Worm (Caenorhabditis elegans) whole organism, midembryonic: ENCODE results near the gene gta-1.

Experiments used
- T22C8.4 ChIP-seq: fragments of 200-800 bp; sonication (Bioruptor generic); IDR thresholded peaks from 2 replicates; pipeline ENCODE4 v1.3.6; 2022; ENCODE audit warnings: missing genetic modification characterization, missing compliant biosample characterization
- cog-1 ChIP-seq: sonication (generic microtip); optimal IDR thresholded peaks from 2 replicates; lab custom pipeline; 2016; ENCODE audit warnings: missing genetic modification characterization, missing compliant biosample characterization
- flt-1 ChIP-seq: fragments of 200-800 bp; sonication (Bioruptor generic); IDR thresholded peaks from 2 replicates; pipeline ENCODE4 v1.3.6; 2022; ENCODE audit warnings: missing genetic modification characterization, missing compliant biosample characterization
- klf-2 ChIP-seq: fragments of 200-800 bp; sonication (Bioruptor generic); conservative IDR thresholded peaks from 2 replicates; pipeline ENCODE4 v1.3.6; 2022; ENCODE audit warnings: missing genetic modification reagents, missing genetic modification characterization, missing compliant biosample characterization
- med-1 ChIP-seq: sonication (generic microtip); optimal IDR thresholded peaks from 2 replicates; lab custom pipeline; 2017; ENCODE audit warnings: missing genetic modification characterization, mild to moderate bottlenecking, missing compliant biosample characterization, antibody characterized with exemption, missing genetic modification reagents; ENCODE audit not compliant: insufficient read depth
- ref-1 ChIP-seq: fragments of 200-800 bp; sonication (Bioruptor generic); conservative IDR thresholded peaks from 2 replicates; pipeline ENCODE4 v1.3.6; 2022; ENCODE audit warnings: missing genetic modification reagents, missing genetic modification characterization, missing compliant biosample characterization
- tab-1 ChIP-seq: fragments of 200-800 bp; sonication (Bioruptor generic); IDR thresholded peaks from 2 replicates; pipeline ENCODE4 v1.3.6; 2022; ENCODE audit warnings: missing genetic modification characterization, missing compliant biosample characterization
- ztf-23 ChIP-seq: fragments of 200-800 bp; sonication (Bioruptor generic); IDR thresholded peaks from 2 replicates; pipeline ENCODE4 v1.3.6; 2022; ENCODE audit warnings: missing genetic modification reagents, missing genetic modification characterization, missing compliant biosample characterization
- ztf-29 ChIP-seq: fragments of 200-800 bp; sonication (Bioruptor generic); IDR thresholded peaks from 2 replicates; pipeline ENCODE4 v1.3.6; 2022; ENCODE audit warnings: missing genetic modification reagents, missing genetic modification characterization, missing compliant biosample characterization

The gta-1 gene

DNA sequence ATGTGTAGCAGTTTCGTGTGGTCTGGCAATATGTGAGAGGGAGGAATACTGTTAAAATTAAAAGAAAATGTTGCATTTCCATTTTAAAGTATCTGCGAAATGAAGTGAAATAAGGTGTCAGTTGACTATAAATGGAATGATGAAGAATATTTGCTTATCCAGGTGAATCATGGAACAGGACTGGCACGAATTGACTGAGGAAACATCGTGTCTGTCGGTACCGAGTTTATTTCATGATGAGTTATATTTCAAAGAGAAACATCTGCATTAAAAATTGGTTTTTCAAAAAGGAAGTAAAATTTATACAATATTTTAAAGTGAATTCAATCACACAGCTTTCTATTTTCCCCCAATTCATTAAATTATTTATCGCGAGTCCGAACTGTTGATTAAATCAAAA lies 47.1 kb downstream of the gta-1 start, which contains the start of gene F01G10.6:
TSS of gene F01G10.6 (minus strand) at position 101 of the 400 bp plus-strand sequence.
- TF ChIP-seq ztf-23 (GFP tag; lab: Robert Waterston, UW) (no peak), flt-1 (GFP tag; lab: Robert Waterston, UW) (no peak), ref-1 (no peak), T22C8.4 (GFP tag; lab: Robert Waterston, UW) (no peak), ztf-29 (GFP tag; lab: Robert Waterston, UW) (no peak), klf-2 (no peak), med-1 (GFP tag; lab: Kevin White, UChicago) (no peak), tab-1 (no peak), cog-1 (tag; lab: Kevin White, UChicago) (no peak)

DNA sequence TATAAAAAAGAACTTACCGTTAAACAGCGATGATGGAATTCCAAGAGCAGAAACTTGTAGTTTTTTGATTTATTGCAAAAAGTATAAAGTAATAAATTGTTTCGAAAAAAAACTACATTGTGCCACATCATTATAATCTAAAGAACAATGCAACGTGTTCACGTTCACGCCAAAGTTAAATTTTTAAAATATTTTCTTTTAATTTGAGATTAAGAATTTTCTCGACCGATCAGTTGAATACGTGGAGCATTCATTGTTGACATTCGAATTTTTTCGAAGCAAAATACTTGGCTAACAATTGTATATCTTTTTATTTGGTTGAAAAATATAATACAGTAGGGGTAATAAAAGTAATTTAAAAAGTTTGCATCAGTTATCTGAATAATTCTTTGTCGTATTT lies 50.5 kb downstream of the gta-1 start, which contains the start of gene F01G10.5:
TSS of gene F01G10.5 (minus strand) at position 101 of the 400 bp plus-strand sequence.
- TF ChIP-seq flt-1 (GFP tag; lab: Robert Waterston, UW) (no peak), ztf-23 (GFP tag; lab: Robert Waterston, UW) (no peak), cog-1 (tag; lab: Kevin White, UChicago) (no peak), tab-1 (no peak), ztf-29 (GFP tag; lab: Robert Waterston, UW) (no peak), klf-2 (no peak)

DNA sequence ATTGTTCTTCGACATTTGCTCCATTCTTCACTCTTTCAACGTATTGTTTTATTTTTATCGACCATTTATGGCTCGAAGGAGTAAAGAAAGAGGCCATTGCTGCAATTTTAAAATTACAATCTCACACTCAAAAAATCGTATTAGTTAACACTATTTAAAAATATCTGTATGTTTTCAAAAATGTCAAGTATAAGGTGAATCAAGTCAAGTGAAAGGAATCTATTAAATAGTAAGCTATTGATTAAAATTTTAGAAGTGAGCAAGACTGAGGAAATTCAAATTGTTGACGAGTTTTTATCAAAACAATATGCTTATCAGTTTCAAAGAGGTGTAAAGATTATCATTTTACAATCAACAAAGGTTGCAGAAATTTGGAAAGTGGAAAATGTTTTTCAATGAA lies 52.0 kb downstream of the gta-1 start, which contains the start of gene F01G10.4:
TSS of gene F01G10.4 (minus strand) at position 101 of the 400 bp plus-strand sequence.
- no peak for TF ChIP-seq klf-2
